Fruit fly (Drosophila melanogaster): ENCODE data around the gene Pcyt2.

The Pcyt2 gene

DNA sequence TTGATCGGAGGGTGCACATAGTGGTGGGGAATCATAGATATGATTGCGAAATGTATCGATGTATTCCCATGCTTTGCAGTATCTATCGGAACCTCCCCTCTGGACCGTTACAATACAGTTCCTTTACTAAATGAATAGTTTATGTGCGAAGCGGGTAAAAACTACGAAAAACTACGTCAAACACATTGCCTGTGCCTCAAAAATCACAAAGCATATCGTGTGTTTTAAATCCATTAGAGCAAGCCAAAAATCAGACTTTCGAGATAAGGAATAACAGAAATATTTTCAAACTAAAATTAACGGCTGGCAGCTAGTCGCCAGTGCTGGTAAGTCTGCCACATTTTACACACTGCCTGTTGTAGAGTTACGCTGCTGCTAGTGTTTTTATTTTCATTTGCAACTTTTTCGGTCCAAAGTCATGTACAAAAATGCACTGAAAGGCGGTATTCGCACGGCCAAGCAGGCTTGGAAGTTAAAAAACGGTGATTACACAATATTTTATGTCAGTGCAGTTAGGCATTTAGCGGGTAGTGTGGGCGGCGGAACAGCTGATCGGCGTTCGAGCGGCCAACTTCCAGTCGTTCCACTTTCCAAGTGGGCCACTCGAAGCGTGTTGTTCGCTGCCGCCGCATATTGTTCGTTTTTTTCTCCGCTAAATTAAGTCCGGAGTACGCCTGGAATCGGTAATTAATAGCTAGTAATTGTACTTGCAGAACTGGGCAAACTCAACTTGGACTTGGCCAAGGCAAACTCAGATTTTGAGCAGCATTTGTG is 35.8 kb upstream of the Pcyt2 start (continued):
- TF ChIP-seq chif (GFP tag; optimal IDR thresholded peaks at IDR 0.05) (peak; percentile 50 to 70), Doc3 (GFP tag; IDR thresholded peaks at IDR 0.05; ENCODE audit: partially characterized antibody) (peak; percentile 70), CG12744 (GFP tag; optimal IDR thresholded peaks at IDR 0.05) (peak; percentile 37), Aef1 (GFP tag; IDR thresholded peaks at IDR 0.05) (peak; percentile 51), sc (optimal IDR thresholded peaks at IDR 0.05) (no peak), sc (GFP tag; optimal IDR thresholded peaks at IDR 0.05) (no peak), CG2712 (tag; optimal IDR thresholded peaks at IDR 0.05) (peak; percentile 31), Xrp1 (GFP tag; IDR thresholded peaks at IDR 0.05) (peak; percentile 32; the same call in 1 of the 2 replicates), Dad (GFP tag; optimal IDR thresholded peaks at IDR 0.05) (peak; percentile 70), grn (GFP tag; optimal IDR thresholded peaks at IDR 0.05) (peak; percentile 46), CG15601 (tag; optimal IDR thresholded peaks at IDR 0.05) (no peak), Sin3A (optimal IDR thresholded peaks at IDR 0.05) (peak; percentile 96), CG8281 (tag; optimal IDR thresholded peaks at IDR 0.05) (no peak), Oaz (GFP tag; IDR thresholded peaks at IDR 0.05) (no peak), pho (GFP tag; optimal IDR thresholded peaks at IDR 0.05) (peak; percentile 52), lmd (GFP tag; IDR thresholded peaks at IDR 0.05) (peak; percentile 40; the same call in 1 of the 2 replicates), CG12219 (GFP tag; optimal IDR thresholded peaks at IDR 0.05) (no peak), CG11093 (GFP tag; IDR thresholded peaks at IDR 0.05) (no peak), CG15514 (GFP tag; optimal IDR thresholded peaks at IDR 0.05) (peak; percentile 93), CG17802 (tag; optimal IDR thresholded peaks at IDR 0.05) (peak; percentile 10), Ada2b (GFP tag; IDR thresholded peaks at IDR 0.05) (peak; percentile 55), CG15696 (tag; optimal IDR thresholded peaks at IDR 0.05) (no peak), HmgD (GFP tag; optimal IDR thresholded peaks at IDR 0.05) (peak; percentile 51), CG3726 (GFP tag; IDR thresholded peaks at IDR 0.05) (no peak), fu2 (GFP tag; optimal IDR thresholded peaks at IDR 0.05) (peak; percentile 70), gcm (GFP tag; optimal IDR thresholded peaks at IDR 0.05) (no peak), Stat92E (GFP tag; optimal IDR thresholded peaks at IDR 0.05) (no peak), BEAF-32 (GFP tag; optimal IDR thresholded peaks at IDR 0.05) (peak; percentile 94), tin (GFP tag; optimal IDR thresholded peaks at IDR 0.05) (peak; percentile 54), CG3407 (GFP tag; optimal IDR thresholded peaks at IDR 0.05) (peak; percentile 17), CG9876 (GFP tag; optimal IDR thresholded peaks at IDR 0.05) (peak; percentile 29), CG10543 (GFP tag; optimal IDR thresholded peaks at IDR 0.05) (peak; percentile 22), H2.0 (GFP tag; IDR thresholded peaks at IDR 0.05) (peak; percentile 64), CG15479 (GFP tag; optimal IDR thresholded peaks at IDR 0.05) (no peak), scrt (GFP tag; optimal IDR thresholded peaks at IDR 0.05) (no peak), pfk (GFP tag; optimal IDR thresholded peaks at IDR 0.05) (peak; percentile 98), CG34224 (GFP tag; IDR thresholded peaks at IDR 0.05; ENCODE audit: partially characterized antibody) (peak; percentile 48), CG6683 (GFP tag; optimal IDR thresholded peaks at IDR 0.05) (no peak), org-1 (GFP tag; optimal IDR thresholded peaks at IDR 0.05) (peak; percentile 10), CG33213 (GFP tag; optimal IDR thresholded peaks at IDR 0.05) (peak; percentile 60), Blimp-1 (GFP tag; optimal IDR thresholded peaks at IDR 0.05) (no peak), Gsc (GFP tag; IDR thresholded peaks at IDR 0.05) (no peak), CG17186 (GFP tag; optimal IDR thresholded peaks at IDR 0.05) (peak; percentile 93), sisA (GFP tag; IDR thresholded peaks at IDR 0.05) (peak; percentile 71), sob (GFP tag; IDR thresholded peaks at IDR 0.05) (peak; percentile 53), amos (GFP tag; IDR thresholded peaks at IDR 0.05; ENCODE audit: partially characterized antibody) (peak; percentile 83), zen2 (GFP tag; IDR thresholded peaks at IDR 0.05; ENCODE audit: partially characterized antibody) (peak; percentile 62), Taf1 (GFP tag; IDR thresholded peaks at IDR 0.05) (peak; percentile 44; the same call in 1 of the 2 replicates), nau (GFP tag; optimal IDR thresholded peaks at IDR 0.05) (no peak)

All from whole organism, embryonic.